Fruit fly (Drosophila melanogaster) whole organism, pupa: ENCODE measurements around the gene CG13449.

Experiments used
- CG10348 ChIP-seq: fragments of 200-800 bp; sonication (Bioruptor generic); IDR thresholded peaks from 2 replicates; pipeline ENCODE4 v1.3.6; 2022; ENCODE audit warnings: missing biosample characterization, missing genetic modification characterization
- CG13204 ChIP-seq: fragments of 200-800 bp; sonication (Bioruptor generic); optimal IDR thresholded peaks from 2 replicates; lab custom pipeline; 2018; ENCODE audit warnings: missing biosample characterization, mild to moderate bottlenecking, missing genetic modification characterization, moderate library complexity
- CG14655 ChIP-seq: fragments of 200-800 bp; sonication (Bioruptor generic); optimal IDR thresholded peaks from 3 replicates; lab custom pipeline; 2017; ENCODE audit warnings: mild to moderate bottlenecking, missing biosample characterization, missing genetic modification reagents, missing genetic modification characterization
- CG32121 ChIP-seq: fragments of 200-800 bp; sonication (Bioruptor generic); IDR thresholded peaks from 2 replicates; pipeline ENCODE4 v1.3.6; 2022; ENCODE audit warnings: missing biosample characterization, missing genetic modification characterization
- CG34367 ChIP-seq: fragments of 200-800 bp; sonication (Bioruptor generic); optimal IDR thresholded peaks from 2 replicates; lab custom pipeline; 2018; ENCODE audit warnings: missing biosample characterization, mild to moderate bottlenecking, missing genetic modification characterization
- CG8159 ChIP-seq: fragments of 200-800 bp; sonication (Bioruptor generic); optimal IDR thresholded peaks from 3 replicates; lab custom pipeline; 2018; ENCODE audit warnings: missing biosample characterization, mild to moderate bottlenecking, missing genetic modification characterization, moderate library complexity
- CG8301 ChIP-seq: fragments of 200-800 bp; sonication (Bioruptor generic); optimal IDR thresholded peaks from 2 replicates; lab custom pipeline; 2018; ENCODE audit warnings: missing biosample characterization, mild to moderate bottlenecking, missing genetic modification characterization
- CG9948 ChIP-seq: fragments of 200-800 bp; sonication (Bioruptor generic); optimal IDR thresholded peaks from 2 replicates; lab custom pipeline; 2018; ENCODE audit warnings: missing biosample characterization, mild to moderate bottlenecking, missing genetic modification characterization, moderate library complexity
- D1 ChIP-seq: fragments of 200-800 bp; sonication (Bioruptor generic); optimal IDR thresholded peaks from 2 replicates; lab custom pipeline; 2018; ENCODE audit warnings: missing biosample characterization, mild to moderate bottlenecking, missing genetic modification characterization, moderate library complexity
- EcR ChIP-seq: fragments of 200-800 bp; sonication (Bioruptor generic); optimal IDR thresholded peaks from 3 replicates; lab custom pipeline; 2019; ENCODE audit warnings: missing biosample characterization, missing genetic modification characterization, mild to moderate bottlenecking, moderate library complexity, missing genetic modification reagents
- Ets98B ChIP-seq: fragments of 200-800 bp; sonication (Bioruptor generic); IDR thresholded peaks from 2 replicates; pipeline ENCODE4 v1.3.6; 2022; ENCODE audit warnings: missing biosample characterization, missing genetic modification characterization
- Pif1A ChIP-seq: fragments of 200-800 bp; sonication (Bioruptor generic); optimal IDR thresholded peaks from 3 replicates; lab custom pipeline; 2016; ENCODE audit warnings: missing biosample characterization, missing genetic modification characterization
- Pif1B ChIP-seq: fragments of 200-800 bp; sonication (Bioruptor generic); optimal IDR thresholded peaks from 3 replicates; lab custom pipeline; 2016; ENCODE audit warnings: missing biosample characterization, missing genetic modification characterization
- fd96Ca ChIP-seq: fragments of 200-800 bp; sonication (Bioruptor generic); IDR thresholded peaks from 3 replicates; pipeline ENCODE4 v1.3.6; 2022; ENCODE audit warnings: missing biosample characterization, missing genetic modification characterization

DNA sequence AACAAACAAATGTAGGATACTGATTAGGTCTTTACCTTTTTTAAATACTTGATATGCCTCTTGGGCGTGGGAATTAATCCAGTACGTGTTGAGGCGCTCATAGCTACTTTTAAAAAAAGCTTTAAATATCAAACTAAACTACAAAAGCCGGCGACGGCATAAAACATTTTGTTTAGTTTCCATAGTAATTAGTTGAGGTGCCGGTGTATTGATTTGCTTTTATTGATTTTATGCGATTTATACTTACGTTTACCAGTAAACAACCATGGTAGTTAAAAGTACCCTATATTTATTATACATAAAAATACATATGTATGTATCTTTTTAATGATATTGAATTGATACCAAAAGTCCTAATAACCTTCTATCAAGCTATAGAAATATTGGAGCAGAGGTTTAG is at the start of gene CG13449:
- TF ChIP-seq CG14655 (GFP tag; lab: Kevin White, UChicago) (no peak), Ets98B (no peak), CG34367 (tag; lab: Kevin White, UChicago) (no peak), EcR (GFP tag; lab: Kevin White, UChicago) (no peak), CG10348 (GFP tag; lab: Robert Waterston, UW) (no peak), CG8159 (tag; lab: Kevin White, UChicago) (no peak), fd96Ca (GFP tag; lab: Robert Waterston, UW) (no peak), CG32121 (no peak), CG8301 (tag; lab: Kevin White, UChicago) (no peak), Pif1A (GFP tag; lab: Kevin White, UChicago) (no peak), D1 (tag; lab: Kevin White, UChicago) (no peak), CG13204 (GFP tag; lab: Kevin White, UChicago) (no peak), CG9948 (tag; lab: Kevin White, UChicago) (no peak), Pif1B (GFP tag; lab: Kevin White, UChicago) (no peak)
